Worm (Caenorhabditis elegans) whole organism, L3 larva: ENCODE results near the gene ZK1010.12.

Experiments
- ZK546.5 ChIP-seq: sonication (generic microtip); optimal IDR thresholded peaks from 2 replicates; lab custom pipeline; 2017; ENCODE audit warnings: missing biosample characterization, missing genetic modification characterization
- ceh-16 ChIP-seq: sonication (generic microtip); optimal IDR thresholded peaks from 2 replicates; lab custom pipeline; 2017; ENCODE audit warnings: missing biosample characterization, missing genetic modification characterization
- daf-12 ChIP-seq: fragments of 150-350 bp; optimal IDR thresholded peaks from 2 replicates; lab custom pipeline; 2014; ENCODE audit warnings: missing biosample characterization, missing genetic modification reagents, missing genetic modification characterization
- fkh-2 ChIP-seq: fragments of 150-350 bp; optimal IDR thresholded peaks from 2 replicates; lab custom pipeline; 2014; ENCODE audit warnings: missing biosample characterization, missing genetic modification reagents, missing genetic modification characterization
- pha-4 ChIP-seq: fragments of 150-350 bp; optimal IDR thresholded peaks from 2 replicates; lab custom pipeline; 2014; ENCODE audit warnings: missing biosample characterization, missing genetic modification reagents, missing genetic modification characterization
- snpc-4 ChIP-seq: fragments of 150-350 bp; optimal IDR thresholded peaks from 2 replicates; lab custom pipeline; 2014; ENCODE audit warnings: missing biosample characterization, missing genetic modification characterization

ce11 chrIII:12966895-12967294, 24.2 kb upstream of the ZK1010.12 start, which contains the start of gene ttm-1:
- TF ChIP-seq fkh-2 (tag; lab: Kevin White, UChicago) = no peak
- no peak for TF ChIP-seq daf-12 (tag; lab: Kevin White, UChicago)
- TF ChIP-seq ceh-16 (tag; lab: Kevin White, UChicago) = no peak
- TF ChIP-seq snpc-4 (tag; lab: Kevin White, UChicago) = no peak
- no peak for TF ChIP-seq pha-4 (tag; lab: Kevin White, UChicago)
- no peak for TF ChIP-seq ZK546.5 (tag; lab: Kevin White, UChicago)
